Worm (Caenorhabditis elegans) whole organism, L3 larva: ENCODE results near the gene ZK354.6.
A peak's percentile ranks its signal among the peaks of the same experiment; 100 is the strongest.

ENCODE experiments used
- R02D3.7 ChIP-seq: fragments of 150-350 bp; optimal IDR thresholded peaks from 2 replicates; lab custom pipeline; 2014; ENCODE audit warnings: missing biosample characterization, missing genetic modification characterization
- ama-1 ChIP-seq: fragments of 150-350 bp; optimal IDR thresholded peaks from 2 replicates; lab custom pipeline; 2018
- ceh-16 ChIP-seq: sonication (generic microtip); optimal IDR thresholded peaks from 2 replicates; lab custom pipeline; 2017; ENCODE audit warnings: missing biosample characterization, missing genetic modification characterization
- ceh-28 ChIP-seq: fragments of 150-350 bp; optimal IDR thresholded peaks from 2 replicates; lab custom pipeline; 2014; ENCODE audit warnings: missing biosample characterization, missing genetic modification reagents, missing genetic modification characterization
- ceh-9 ChIP-seq: sonication (generic microtip); optimal IDR thresholded peaks from 2 replicates; lab custom pipeline; 2018; ENCODE audit warnings: missing biosample characterization, missing genetic modification characterization
- daf-12 ChIP-seq: fragments of 150-350 bp; optimal IDR thresholded peaks from 2 replicates; lab custom pipeline; 2014; ENCODE audit warnings: missing biosample characterization, missing genetic modification reagents, missing genetic modification characterization
- egl-5 ChIP-seq: fragments of 150-350 bp; optimal IDR thresholded peaks from 2 replicates; lab custom pipeline; 2017; ENCODE audit warnings: missing biosample characterization, missing genetic modification reagents, missing genetic modification characterization, inconsistent platforms
- elt-1 ChIP-seq: fragments of 150-350 bp; optimal IDR thresholded peaks from 2 replicates; lab custom pipeline; 2014; ENCODE audit warnings: missing biosample characterization, missing genetic modification characterization
- elt-2 ChIP-seq: sonication (generic microtip); optimal IDR thresholded peaks from 2 replicates; lab custom pipeline; 2016; ENCODE audit warnings: missing genetic modification reagents, mild to moderate bottlenecking, missing genetic modification characterization, missing compliant biosample characterization
- elt-3 ChIP-seq, 3 experiments: fragments of 150-350 bp in 1 of 3; sonication (generic microtip) in 2 of 3; optimal IDR thresholded peaks; 2 replicates in 2 of 3; 4 replicates in 1 of 3; lab custom pipeline; 2014 to 2017; ENCODE audit warnings: missing biosample characterization in 3 of 3, missing genetic modification characterization in 3 of 3
- eor-1 ChIP-seq, 2 experiments: fragments of 150-350 bp; optimal IDR thresholded peaks; 2 replicates each; lab custom pipeline; 2014 to 2018; ENCODE audit warnings: missing biosample characterization in 2 of 2, missing genetic modification characterization in 2 of 2
- fkh-2 ChIP-seq: fragments of 150-350 bp; optimal IDR thresholded peaks from 2 replicates; lab custom pipeline; 2014; ENCODE audit warnings: missing biosample characterization, missing genetic modification reagents, missing genetic modification characterization
- fos-1 ChIP-seq: fragments of 150-350 bp; optimal IDR thresholded peaks from 2 replicates; lab custom pipeline; 2014; ENCODE audit warnings: missing biosample characterization, missing genetic modification characterization
- hmg-11 ChIP-seq: sonication (generic microtip); optimal IDR thresholded peaks from 2 replicates; lab custom pipeline; 2016; ENCODE audit warnings: missing genetic modification characterization, missing compliant biosample characterization
- jun-1 ChIP-seq: fragments of 150-350 bp; optimal IDR thresholded peaks from 2 replicates; lab custom pipeline; 2014; ENCODE audit warnings: missing biosample characterization, missing genetic modification reagents, missing genetic modification characterization
- lin-15B ChIP-seq: fragments of 150-350 bp; optimal IDR thresholded peaks from 2 replicates; lab custom pipeline; 2014; ENCODE audit warnings: missing biosample characterization, missing genetic modification characterization
- lin-39 ChIP-seq: fragments of 150-350 bp; optimal IDR thresholded peaks from 2 replicates; lab custom pipeline; 2018; ENCODE audit warnings: missing biosample characterization, missing genetic modification reagents, missing genetic modification characterization
- mdl-1 ChIP-seq: fragments of 150-350 bp; optimal IDR thresholded peaks from 2 replicates; lab custom pipeline; 2014; ENCODE audit warnings: missing biosample characterization, missing genetic modification characterization
- mml-1 ChIP-seq: fragments of 150-350 bp; sonication (generic microtip); optimal IDR thresholded peaks from 3 replicates; lab custom pipeline; 2014; ENCODE audit warnings: missing biosample characterization, missing genetic modification characterization
- nfya-1 ChIP-seq: sonication (generic microtip); optimal IDR thresholded peaks from 2 replicates; lab custom pipeline; 2017; ENCODE audit warnings: missing genetic modification characterization, mild to moderate bottlenecking, missing compliant biosample characterization, antibody characterized with exemption, moderate library complexity; ENCODE audit not compliant: insufficient read depth
- nhr-23 ChIP-seq: fragments of 150-350 bp; optimal IDR thresholded peaks from 2 replicates; lab custom pipeline; 2014; ENCODE audit warnings: missing biosample characterization, missing genetic modification reagents, missing genetic modification characterization
- nhr-237 ChIP-seq: fragments of 150-350 bp; optimal IDR thresholded peaks from 2 replicates; lab custom pipeline; 2014; ENCODE audit warnings: missing biosample characterization, missing genetic modification characterization
- nhr-25 ChIP-seq: sonication (generic microtip); optimal IDR thresholded peaks from 2 replicates; lab custom pipeline; 2017; ENCODE audit warnings: missing biosample characterization, missing genetic modification characterization
- nhr-28 ChIP-seq: fragments of 150-350 bp; optimal IDR thresholded peaks from 2 replicates; lab custom pipeline; 2014; ENCODE audit warnings: missing biosample characterization, missing genetic modification characterization
- nhr-43 ChIP-seq: sonication (generic microtip); optimal IDR thresholded peaks from 2 replicates; lab custom pipeline; 2016; ENCODE audit warnings: mild to moderate bottlenecking, missing genetic modification characterization, missing compliant biosample characterization; ENCODE audit not compliant: poor library complexity, severe bottlenecking
- nhr-67 ChIP-seq: fragments of 150-350 bp; optimal IDR thresholded peaks from 2 replicates; lab custom pipeline; 2014; ENCODE audit warnings: missing biosample characterization, missing genetic modification characterization
- pha-4 ChIP-seq: fragments of 150-350 bp; optimal IDR thresholded peaks from 2 replicates; lab custom pipeline; 2014; ENCODE audit warnings: missing biosample characterization, missing genetic modification reagents, missing genetic modification characterization
- pqm-1 ChIP-seq: fragments of 150-350 bp; optimal IDR thresholded peaks from 2 replicates; lab custom pipeline; 2017; ENCODE audit warnings: missing biosample characterization, missing genetic modification characterization, inconsistent platforms
- skn-1 ChIP-seq: fragments of 150-350 bp; optimal IDR thresholded peaks from 2 replicates; lab custom pipeline; 2014; ENCODE audit warnings: missing biosample characterization, missing genetic modification characterization
- snpc-4 ChIP-seq: fragments of 150-350 bp; optimal IDR thresholded peaks from 2 replicates; lab custom pipeline; 2014; ENCODE audit warnings: missing biosample characterization, missing genetic modification characterization
- tbx-2 ChIP-seq: sonication (generic microtip); optimal IDR thresholded peaks from 2 replicates; lab custom pipeline; 2016; ENCODE audit warnings: mild to moderate bottlenecking, missing genetic modification characterization, missing compliant biosample characterization
- unc-39 ChIP-seq: sonication (generic microtip); optimal IDR thresholded peaks from 4 replicates; lab custom pipeline; 2017; ENCODE audit warnings: missing biosample characterization, missing genetic modification characterization
- unc-62 ChIP-seq: fragments of 150-350 bp; sonication (generic microtip); optimal IDR thresholded peaks from 4 replicates; lab custom pipeline; 2014; ENCODE audit warnings: missing biosample characterization, missing genetic modification reagents, missing genetic modification characterization
- ztf-4 ChIP-seq: fragments of 150-350 bp; optimal IDR thresholded peaks from 2 replicates; lab custom pipeline; 2014; ENCODE audit warnings: missing biosample characterization, missing genetic modification characterization

ZK354.6 gene

DNA sequence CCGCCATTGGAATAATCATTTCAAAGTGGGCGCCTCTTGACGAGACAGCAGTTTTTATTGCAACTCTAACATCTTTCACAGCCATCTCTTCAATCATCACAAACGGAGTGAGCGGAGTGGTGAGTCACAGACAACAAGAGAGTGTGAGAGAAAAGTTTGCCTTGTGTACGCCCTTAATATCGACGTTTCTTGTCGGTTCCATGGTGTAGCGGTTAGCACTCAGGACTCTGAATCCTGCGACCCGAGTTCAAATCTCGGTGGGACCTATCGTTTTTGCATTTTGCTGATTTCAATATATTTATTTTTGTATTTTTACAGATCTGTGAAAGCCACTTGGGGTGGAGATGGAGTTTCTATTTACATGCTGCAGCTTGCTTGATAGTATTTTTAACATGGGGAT, 37.2 kb upstream of the ZK354.6 start (continued):
- TF ChIP-seq fos-1 (no peak), lin-39 (tag; lab: Kevin White, UChicago) (no peak), nhr-237 (tag; lab: Kevin White, UChicago) (no peak), egl-5 (peak; percentile 46), unc-62 (GFP tag; lab: Kevin White, UChicago) (no peak), lin-15B (tag; lab: Kevin White, UChicago) (peak; percentile 40), mdl-1 (tag; lab: Kevin White, UChicago) (no peak), hmg-11 (peak; percentile 56), ceh-16 (tag; lab: Kevin White, UChicago) (no peak), skn-1 (peak; percentile 39), eor-1 (tag; optimal IDR thresholded peaks at IDR 0.05; lab: Kevin White, UChicago) (no peak), pha-4 (tag; lab: Kevin White, UChicago) (peak; percentile 63), ztf-4 (no peak), elt-2 (tag; lab: Kevin White, UChicago) (peak; percentile 10), nhr-23 (tag; lab: Kevin White, UChicago) (no peak), nhr-28 (tag; lab: Kevin White, UChicago) (no peak), pqm-1 (tag; lab: Kevin White, UChicago) (peak; percentile 52), ama-1 (no peak)

- no peak for TF ChIP-seq snpc-4 (tag; lab: Kevin White, UChicago)
- no peak for TF ChIP-seq ama-1
- no peak for TF ChIP-seq elt-3 (tag; optimal IDR thresholded peaks at IDR 0.05; lab: Kevin White, UChicago)
- no peak for TF ChIP-seq fos-1
- TF ChIP-seq mdl-1 (tag; lab: Kevin White, UChicago): no peak
These were observed 36.1 kb upstream of the ZK354.6 start for ce11 chrIV:5333484-5333883.

- no peak for TF ChIP-seq fkh-2 (tag; lab: Kevin White, UChicago)
- TF ChIP-seq jun-1 (tag; lab: Kevin White, UChicago): no peak
- TF ChIP-seq R02D3.7 (tag; lab: Kevin White, UChicago): no peak
These were observed 34.8 kb upstream of the ZK354.6 start, which contains the start of gene Y4C6B.3 for ce11 chrIV:5332178-5332577. Gene Y4C6B.3, plus strand, starts transcription at chrIV:5332478.

- no peak for TF ChIP-seq nhr-28 (tag; lab: Kevin White, UChicago)
- TF ChIP-seq mdl-1 (tag; lab: Kevin White, UChicago): no peak
- TF ChIP-seq mml-1 (tag; lab: Kevin White, UChicago): no peak
- TF ChIP-seq nhr-23 (tag; lab: Kevin White, UChicago): no peak
- no peak for TF ChIP-seq unc-39 (tag; lab: Kevin White, UChicago)
- no peak for TF ChIP-seq pha-4 (tag; lab: Kevin White, UChicago)
- TF ChIP-seq tbx-2: no peak
- no peak for TF ChIP-seq pqm-1 (tag; lab: Kevin White, UChicago)
- no peak for TF ChIP-seq egl-5
- TF ChIP-seq nfya-1: no peak
These were observed 28.8 kb upstream of the ZK354.6 start, which contains the start of gene Y4C6B.4 for ce11 chrIV:5326144-5326543. Gene Y4C6B.4, plus strand, starts transcription at chrIV:5326444.

DNA sequence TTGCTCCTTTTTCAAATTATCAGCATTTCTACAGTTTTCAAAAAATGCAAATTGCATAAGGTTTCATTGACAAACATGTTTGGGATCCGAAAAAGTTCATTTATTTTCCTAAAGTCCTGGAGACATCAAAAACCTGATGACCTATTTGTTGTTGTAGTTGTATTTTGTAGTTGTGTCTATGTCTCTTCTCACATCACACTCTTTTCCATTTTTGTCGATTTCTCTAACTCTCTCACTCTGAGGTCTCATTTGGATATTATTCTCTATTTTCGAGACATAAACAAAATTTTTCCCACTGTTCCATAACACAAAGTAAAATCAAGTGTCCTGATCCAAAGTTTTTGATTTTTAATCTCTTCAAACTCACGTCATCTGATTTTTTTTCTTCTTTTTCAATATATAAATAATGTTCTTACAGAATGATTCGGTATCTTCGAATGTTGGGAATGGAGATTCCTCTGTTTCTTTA, 21.5 kb upstream of the ZK354.6 start, which contains the start of gene slc-46A:
Gene slc-46A (plus strand): TSS at position 419 of the 469 bp plus-strand sequence.
- TF ChIP-seq nhr-23 (tag; lab: Kevin White, UChicago) (peak; percentile 59), elt-2 (tag; lab: Kevin White, UChicago) (peak; percentile 50), snpc-4 (tag; lab: Kevin White, UChicago) (peak; percentile 48), eor-1 (tag; optimal IDR thresholded peaks at IDR 0.05; lab: Kevin White, UChicago) (no peak), nfya-1 (peak; percentile 13)

DNA sequence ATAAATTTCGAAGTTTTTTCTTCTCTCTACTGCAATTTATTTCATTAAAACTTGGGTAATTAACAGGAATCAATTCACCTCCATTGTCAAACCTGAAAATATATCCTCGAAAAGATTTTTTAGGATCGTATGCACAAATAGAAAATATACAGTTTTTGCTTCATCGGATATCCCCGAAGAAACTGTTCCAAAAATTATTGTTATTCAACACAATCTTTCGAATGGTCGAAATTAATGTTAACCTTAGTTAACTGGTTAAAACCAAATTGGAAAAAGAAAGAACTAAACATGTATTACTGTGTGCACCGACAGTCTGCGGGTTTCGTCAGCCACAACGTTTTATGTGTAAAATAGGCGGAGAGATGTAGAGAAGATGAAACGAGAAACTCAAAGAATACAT, 19.8 kb upstream of the ZK354.6 start:
- TF ChIP-seq nhr-23 (tag; lab: Kevin White, UChicago) (peak; percentile 37), nhr-43 (tag; lab: Kevin White, UChicago) (peak; percentile 54), snpc-4 (tag; lab: Kevin White, UChicago) (peak; percentile 95), nhr-25 (tag; lab: Kevin White, UChicago) (peak; percentile 35), elt-2 (tag; lab: Kevin White, UChicago) (peak; percentile 24), ceh-28 (tag; lab: Kevin White, UChicago) (peak; percentile 24), elt-1 (no peak), daf-12 (tag; lab: Kevin White, UChicago) (no peak), fos-1 (peak; percentile 7), nhr-67 (tag; lab: Kevin White, UChicago) (no peak), ceh-9 (tag; lab: Kevin White, UChicago) (no peak)
